Fruit fly (Drosophila melanogaster): ENCODE measurements around the gene Obp83b.

Obp83b gene

dm6 chr3R:6007123-6008000 is 30.7 kb upstream of the Obp83b start (continued):
- no peak for TF ChIP-seq fd3F (GFP tag; optimal IDR thresholded peaks at IDR 0.05)
- no peak for TF ChIP-seq CG11456 (GFP tag; IDR thresholded peaks at IDR 0.05)
- no peak for TF ChIP-seq CG9437 (GFP tag; optimal IDR thresholded peaks at IDR 0.05)
- peak; percentile 55 for TF ChIP-seq HLHmδ (GFP tag; optimal IDR thresholded peaks at IDR 0.05)
- no peak for TF ChIP-seq Gug (GFP tag; IDR thresholded peaks at IDR 0.05)
- peak; percentile 95 for TF ChIP-seq dm (GFP tag; optimal IDR thresholded peaks at IDR 0.05)
- TF ChIP-seq ind (GFP tag; optimal IDR thresholded peaks at IDR 0.05), result no peak
- no peak for TF ChIP-seq crc (GFP tag; optimal IDR thresholded peaks at IDR 0.05)
- peak; percentile 98 for TF ChIP-seq sd (tag; optimal IDR thresholded peaks at IDR 0.05)
- no peak for TF ChIP-seq CG43689 (GFP tag; IDR thresholded peaks at IDR 0.05)
- TF ChIP-seq CG2889 (GFP tag; IDR thresholded peaks at IDR 0.05), result no peak
- TF ChIP-seq CG2199 (GFP tag; IDR thresholded peaks at IDR 0.05), result 0 out of 3 replicates have a peak, but pooled peaks have one; percentile 58
- TF ChIP-seq Meics (GFP tag; optimal IDR thresholded peaks at IDR 0.05), result peak; percentile 4
- TF ChIP-seq pzg (GFP tag; optimal IDR thresholded peaks at IDR 0.05), result peak; percentile 22
- TF ChIP-seq CG17328 (GFP tag; IDR thresholded peaks at IDR 0.05), result no peak
- no peak for TF ChIP-seq CG10654 (GFP tag; optimal IDR thresholded peaks at IDR 0.05)
- no peak for TF ChIP-seq wdn (GFP tag; IDR thresholded peaks at IDR 0.05)
- peak; percentile 64 for TF ChIP-seq rib (GFP tag; IDR thresholded peaks at IDR 0.05)
- no peak for TF ChIP-seq zfh1 (GFP tag; IDR thresholded peaks at IDR 0.05)
- peak; percentile 26 for TF ChIP-seq her (GFP tag; optimal IDR thresholded peaks at IDR 0.05)
- no peak for TF ChIP-seq CG14667 (GFP tag; IDR thresholded peaks at IDR 0.05)
- no peak for TF ChIP-seq Ssrp (tag; optimal IDR thresholded peaks at IDR 0.05)
- no peak for TF ChIP-seq CG6272 (GFP tag; IDR thresholded peaks at IDR 0.05)
- TF ChIP-seq Tbp (GFP tag; optimal IDR thresholded peaks at IDR 0.05), result no peak
- no peak for TF ChIP-seq NK7.1 (GFP tag; optimal IDR thresholded peaks at IDR 0.05)
- no peak for TF ChIP-seq btn (GFP tag; optimal IDR thresholded peaks at IDR 0.05)
- no peak for TF ChIP-seq ems (GFP tag; optimal IDR thresholded peaks at IDR 0.05)
- TF ChIP-seq twi (tag; optimal IDR thresholded peaks at IDR 0.05), result peak; percentile 49
- no peak for TF ChIP-seq Poxn (GFP tag; IDR thresholded peaks at IDR 0.05)
- no peak for TF ChIP-seq CG4854 (GFP tag; optimal IDR thresholded peaks at IDR 0.05)
- TF ChIP-seq h (optimal IDR thresholded peaks at IDR 0.05), result no peak
- no peak for TF ChIP-seq nerfin-2 (GFP tag; IDR thresholded peaks at IDR 0.05; ENCODE audit: partially characterized antibody)
- no peak for TF ChIP-seq Awh (GFP tag; IDR thresholded peaks at IDR 0.05)
- peak; percentile 9 for TF ChIP-seq CHES-1-like (GFP tag; optimal IDR thresholded peaks at IDR 0.05)
- peak; percentile 41 for TF ChIP-seq Fer1 (GFP tag; optimal IDR thresholded peaks at IDR 0.05)
- no peak for TF ChIP-seq CG12744 (GFP tag; optimal IDR thresholded peaks at IDR 0.05)
- TF ChIP-seq klu (GFP tag; IDR thresholded peaks at IDR 0.05), result no peak
- no peak for TF ChIP-seq CG5245 (GFP tag; optimal IDR thresholded peaks at IDR 0.05)
- TF ChIP-seq bowl (GFP tag; IDR thresholded peaks at IDR 0.05), result no peak
- TF ChIP-seq abd-A (tag; optimal IDR thresholded peaks at IDR 0.05), result peak; percentile 97
- peak; percentile 54; the same call in 1 of the 3 replicates for TF ChIP-seq ci (GFP tag; IDR thresholded peaks at IDR 0.05)
- TF ChIP-seq Dad (GFP tag; optimal IDR thresholded peaks at IDR 0.05), result no peak
- TF ChIP-seq mirr (GFP tag; optimal IDR thresholded peaks at IDR 0.05), result peak; percentile 80
- no peak for TF ChIP-seq CG10979 (tag; optimal IDR thresholded peaks at IDR 0.05)
- no peak for TF ChIP-seq kah (GFP tag; optimal IDR thresholded peaks at IDR 0.05)
- TF ChIP-seq bab2 (GFP tag; optimal IDR thresholded peaks at IDR 0.05), result no peak
- no peak for TF ChIP-seq Blimp-1 (GFP tag; optimal IDR thresholded peaks at IDR 0.05)
- TF ChIP-seq Dll (GFP tag; IDR thresholded peaks at IDR 0.05; ENCODE audit: partially characterized antibody), result 0 out of 4 replicates have a peak, but pooled peaks have one; percentile 32
- peak; percentile 76 for TF ChIP-seq YL-1 (GFP tag; optimal IDR thresholded peaks at IDR 0.05)
- TF ChIP-seq otp (GFP tag; IDR thresholded peaks at IDR 0.05), result no peak
- TF ChIP-seq trem (tag; optimal IDR thresholded peaks at IDR 0.05), result no peak

All from whole organism, embryonic.